Fruit fly (Drosophila melanogaster) whole organism, embryonic: ENCODE data around the gene HDAC1.
A peak's percentile ranks its signal among the peaks of the same experiment; 100 is the strongest.

Experiments used
- Atf3 ChIP-seq: fragments of 200-800 bp; sonication (Bioruptor generic); optimal IDR thresholded peaks from 3 replicates; lab custom pipeline; 2016; ENCODE audit warnings: missing biosample characterization, missing genetic modification characterization
- BtbVII ChIP-seq: fragments of 200-800 bp; sonication (Bioruptor generic); optimal IDR thresholded peaks from 3 replicates; lab custom pipeline; 2017; ENCODE audit warnings: missing biosample characterization, mild to moderate bottlenecking, missing genetic modification characterization
- CG10209 ChIP-seq: fragments of 200-800 bp; sonication (Bioruptor generic); optimal IDR thresholded peaks from 3 replicates; lab custom pipeline; 2017; ENCODE audit warnings: missing biosample characterization, mild to moderate bottlenecking, missing genetic modification characterization, missing genetic modification reagents
- CG1024 ChIP-seq: fragments of 200-800 bp; sonication (Bioruptor generic); IDR thresholded peaks from 2 replicates; pipeline ENCODE4 v1.3.6; 2022; ENCODE audit warnings: missing biosample characterization, missing genetic modification characterization
- CG10321 ChIP-seq: fragments of 200-800 bp; sonication (Bioruptor generic); IDR thresholded peaks from 2 replicates; pipeline ENCODE4 v1.3.6; 2022; ENCODE audit warnings: missing biosample characterization, missing genetic modification characterization
- CG10959 ChIP-seq: fragments of 200-800 bp; sonication (Bioruptor generic); IDR thresholded peaks from 2 replicates; pipeline ENCODE4 v1.3.6; 2022; ENCODE audit warnings: missing biosample characterization, missing genetic modification characterization
- CG11093 ChIP-seq: fragments of 200-800 bp; sonication (Bioruptor generic); IDR thresholded peaks from 3 replicates; pipeline ENCODE4 v1.3.6; 2022; ENCODE audit warnings: missing biosample characterization, missing genetic modification characterization
- CG12391 ChIP-seq: fragments of 200-800 bp; sonication (Bioruptor generic); optimal IDR thresholded peaks from 3 replicates; lab custom pipeline; 2018; ENCODE audit warnings: missing biosample characterization, mild to moderate bottlenecking, missing genetic modification characterization, moderate library complexity
- CG12659 ChIP-seq: fragments of 200-800 bp; sonication (Bioruptor generic); optimal IDR thresholded peaks from 3 replicates; lab custom pipeline; 2017; ENCODE audit warnings: mild to moderate bottlenecking, missing biosample characterization, missing genetic modification reagents, missing genetic modification characterization
- CG12769 ChIP-seq: fragments of 200-800 bp; sonication (Bioruptor generic); optimal IDR thresholded peaks from 2 replicates; lab custom pipeline; 2019; ENCODE audit warnings: missing biosample characterization, mild to moderate bottlenecking, missing genetic modification characterization, moderate library complexity
- CG13424 ChIP-seq: fragments of 200-800 bp; sonication (Bioruptor generic); optimal IDR thresholded peaks from 2 replicates; lab custom pipeline; 2019; ENCODE audit warnings: missing biosample characterization, mild to moderate bottlenecking, missing genetic modification characterization, moderate library complexity
- CG14860 ChIP-seq: fragments of 200-800 bp; sonication (Bioruptor generic); IDR thresholded peaks from 3 replicates; pipeline ENCODE4 v1.3.6; 2022; ENCODE audit warnings: missing biosample characterization, missing genetic modification characterization; ENCODE audit not compliant: partially characterized antibody
- CG16813 ChIP-seq: fragments of 200-800 bp; sonication (Bioruptor generic); IDR thresholded peaks from 3 replicates; pipeline ENCODE4 v1.3.6; 2022; ENCODE audit warnings: missing biosample characterization, missing genetic modification characterization; ENCODE audit not compliant: partially characterized antibody
- CG17568 ChIP-seq: fragments of 200-800 bp; sonication (Bioruptor generic); optimal IDR thresholded peaks from 2 replicates; lab custom pipeline; 2018; ENCODE audit warnings: missing biosample characterization, mild to moderate bottlenecking, missing genetic modification characterization, moderate library complexity
- CG18011 ChIP-seq: fragments of 200-800 bp; sonication (Bioruptor generic); optimal IDR thresholded peaks from 2 replicates; lab custom pipeline; 2017; ENCODE audit warnings: missing biosample characterization, missing genetic modification characterization, mild to moderate bottlenecking, moderate library complexity, missing genotype
- CG18262 ChIP-seq: fragments of 200-800 bp; optimal IDR thresholded peaks from 3 replicates; lab custom pipeline; 2019; ENCODE audit warnings: missing biosample characterization, mild to moderate bottlenecking, missing genetic modification characterization, moderate library complexity
- CG32767 ChIP-seq: fragments of 200-800 bp; sonication (Bioruptor generic); IDR thresholded peaks from 2 replicates; pipeline ENCODE4 v1.3.6; 2022; ENCODE audit warnings: missing biosample characterization, missing genetic modification characterization
- CG3726 ChIP-seq: fragments of 200-800 bp; sonication (Bioruptor generic); IDR thresholded peaks from 3 replicates; pipeline ENCODE4, ENCODE4 v1.3.6; 2022; ENCODE audit warnings: missing biosample characterization, missing genetic modification characterization
- CG4617 ChIP-seq: fragments of 200-800 bp; sonication (Bioruptor generic); optimal IDR thresholded peaks from 3 replicates; lab custom pipeline; 2016; ENCODE audit warnings: missing biosample characterization, missing genetic modification characterization, borderline replicate concordance
- CG7271 ChIP-seq: fragments of 200-800 bp; sonication (Bioruptor generic); optimal IDR thresholded peaks from 2 replicates; lab custom pipeline; 2018; ENCODE audit warnings: missing biosample characterization, mild to moderate bottlenecking, missing genetic modification characterization, moderate library complexity
- CG8290 ChIP-seq, 3 experiments: fragments of 200-800 bp; sonication (Bioruptor generic); optimal IDR thresholded peaks; 2 replicates each; lab custom pipeline; 2016 to 2019; ENCODE audit warnings: missing biosample characterization in 3 of 3, missing genetic modification characterization in 3 of 3, mild to moderate bottlenecking in 2 of 3, moderate library complexity in 1 of 3
- CG8359 ChIP-seq: fragments of 200-800 bp; sonication (Bioruptor generic); optimal IDR thresholded peaks from 2 replicates; lab custom pipeline; 2017; ENCODE audit warnings: missing biosample characterization, mild to moderate bottlenecking, missing genetic modification characterization, borderline replicate concordance
- CG9727 ChIP-seq: fragments of 200-800 bp; sonication (Bioruptor generic); optimal IDR thresholded peaks from 3 replicates; lab custom pipeline; 2017; ENCODE audit warnings: missing biosample characterization, mild to moderate bottlenecking, missing genetic modification characterization
- H2.0 ChIP-seq: fragments of 200-800 bp; sonication (Bioruptor generic); IDR thresholded peaks from 2 replicates; pipeline ENCODE4 v1.3.6; 2022; ENCODE audit warnings: missing biosample characterization, missing genetic modification characterization
- HLH4C ChIP-seq: fragments of 200-800 bp; sonication (Bioruptor generic); IDR thresholded peaks from 3 replicates; pipeline ENCODE4 v1.3.6; 2022; ENCODE audit warnings: missing biosample characterization, missing genetic modification characterization; ENCODE audit not compliant: partially characterized antibody
- HLHmδ ChIP-seq: fragments of 200-800 bp; sonication (Bioruptor generic); optimal IDR thresholded peaks from 2 replicates; lab custom pipeline; 2018; ENCODE audit warnings: missing biosample characterization, mild to moderate bottlenecking, missing genetic modification characterization, moderate library complexity
- Hmr ChIP-seq: fragments of 200-800 bp; sonication (Bioruptor generic); optimal IDR thresholded peaks from 3 replicates; lab custom pipeline; 2017; ENCODE audit warnings: mild to moderate bottlenecking, missing biosample characterization, missing genetic modification reagents, missing genetic modification characterization
- Hr39 ChIP-seq: fragments of >200 bp; optimal IDR thresholded peaks from 2 replicates; lab custom pipeline; 2017
- Lim3 ChIP-seq: fragments of 200-800 bp; sonication (Bioruptor generic); IDR thresholded peaks from 2 replicates; pipeline ENCODE4 v1.3.6; 2022; ENCODE audit warnings: missing biosample characterization, missing genetic modification characterization
- Neu2 ChIP-seq: fragments of 200-800 bp; sonication (Bioruptor generic); optimal IDR thresholded peaks from 3 replicates; lab custom pipeline; 2016; ENCODE audit warnings: missing biosample characterization, missing genetic modification characterization, borderline replicate concordance
- Rfx ChIP-seq: fragments of 200-800 bp; sonication (Bioruptor generic); IDR thresholded peaks from 2 replicates; pipeline ENCODE4 v1.3.6; 2022; ENCODE audit warnings: missing biosample characterization, missing genetic modification characterization
- Rx ChIP-seq: fragments of 200-800 bp; sonication (Bioruptor generic); IDR thresholded peaks from 2 replicates; pipeline ENCODE4 v1.3.6; 2022; ENCODE audit warnings: missing biosample characterization, missing genetic modification characterization
- Stat92E ChIP-seq, 3 experiments: fragments of >200 bp in 2 of 3; fragments of 200-800 bp in 1 of 3; sonication (Bioruptor generic) in 1 of 3; optimal IDR thresholded peaks; 2 replicates each; lab custom pipeline; 2017 to 2019; ENCODE audit warnings: missing biosample characterization in 3 of 3, missing genetic modification characterization in 3 of 3, mild to moderate bottlenecking in 1 of 3, moderate library complexity in 1 of 3
- Usf ChIP-seq: fragments of 200-800 bp; sonication (Bioruptor generic); optimal IDR thresholded peaks from 2 replicates; lab custom pipeline; 2017; ENCODE audit warnings: missing genotype, missing biosample characterization, missing genetic modification characterization
- abd-A ChIP-seq: fragments of 200-800 bp; sonication (Bioruptor generic); optimal IDR thresholded peaks from 3 replicates; lab custom pipeline; 2019; ENCODE audit warnings: missing biosample characterization, mild to moderate bottlenecking, missing genetic modification characterization, moderate library complexity
- ash1 ChIP-seq: fragments of 200-800 bp; sonication (Bioruptor generic); optimal IDR thresholded peaks from 2 replicates; lab custom pipeline; 2018; ENCODE audit warnings: missing biosample characterization, mild to moderate bottlenecking, missing genetic modification characterization
- chinmo ChIP-seq: fragments of 200-800 bp; sonication (Bioruptor generic); IDR thresholded peaks from 4 replicates; pipeline ENCODE4 v1.3.6; 2022; ENCODE audit warnings: missing biosample characterization, missing genetic modification characterization; ENCODE audit not compliant: partially characterized antibody
- h ChIP-seq: fragments of >200 bp; optimal IDR thresholded peaks from 2 replicates; lab custom pipeline; 2017
- hkb ChIP-seq, 2 experiments: fragments of 200-800 bp in 1 of 2; fragments of >200 bp in 1 of 2; sonication (Bioruptor generic) in 1 of 2; IDR thresholded peaks in 1 of 2; optimal IDR thresholded peaks in 1 of 2; 2 replicates each; pipeline versions ENCODE4 v1.3.6 to Lab custom; 2017 to 2022; ENCODE audit warnings: missing biosample characterization in 1 of 2, missing genetic modification characterization in 1 of 2
- peb ChIP-seq: fragments of 200-800 bp; sonication (Bioruptor generic); IDR thresholded peaks from 2 replicates; pipeline ENCODE4 v1.3.6; 2022; ENCODE audit warnings: missing biosample characterization, missing genetic modification characterization
- row ChIP-seq: fragments of 200-800 bp; sonication (Bioruptor generic); IDR thresholded peaks from 3 replicates; pipeline ENCODE4 v1.3.6; 2022; ENCODE audit warnings: missing biosample characterization, missing genetic modification characterization
- salm ChIP-seq: fragments of 200-800 bp; sonication (Bioruptor generic); optimal IDR thresholded peaks from 2 replicates; lab custom pipeline; 2018; ENCODE audit warnings: missing biosample characterization, mild to moderate bottlenecking, missing genetic modification characterization
- scrt ChIP-seq: fragments of 200-800 bp; sonication (Bioruptor generic); optimal IDR thresholded peaks from 2 replicates; lab custom pipeline; 2018; ENCODE audit warnings: missing biosample characterization, mild to moderate bottlenecking, missing genetic modification characterization, moderate library complexity
- sens ChIP-seq: fragments of 200-800 bp; sonication (Bioruptor generic); peaks from one replicate; lab custom pipeline; 2016; ENCODE audit warnings: missing biosample characterization, missing genetic modification characterization
- sr ChIP-seq: fragments of 200-800 bp; sonication (Bioruptor generic); IDR thresholded peaks from 3 replicates; pipeline ENCODE4 v1.3.6; 2022; ENCODE audit warnings: missing biosample characterization, missing genetic modification characterization
- stc ChIP-seq: fragments of 200-800 bp; sonication (Bioruptor generic); IDR thresholded peaks from 2 replicates; pipeline ENCODE4 v1.3.6; 2022; ENCODE audit warnings: missing biosample characterization, missing genetic modification characterization
- stwl ChIP-seq: fragments of 200-800 bp; sonication (Bioruptor generic); optimal IDR thresholded peaks from 3 replicates; lab custom pipeline; 2018; ENCODE audit warnings: missing biosample characterization, mild to moderate bottlenecking, missing genetic modification characterization, moderate library complexity
- ttk ChIP-seq: fragments of 200-800 bp; sonication (Bioruptor generic); IDR thresholded peaks from 2 replicates; pipeline ENCODE4 v2.1.2; 2022; ENCODE audit warnings: missing biosample characterization, missing genetic modification characterization
- twi ChIP-seq: fragments of 200-800 bp; optimal IDR thresholded peaks from 2 replicates; lab custom pipeline; 2019; ENCODE audit warnings: missing biosample characterization, mild to moderate bottlenecking, missing genetic modification characterization, moderate library complexity

The HDAC1 gene

DNA sequence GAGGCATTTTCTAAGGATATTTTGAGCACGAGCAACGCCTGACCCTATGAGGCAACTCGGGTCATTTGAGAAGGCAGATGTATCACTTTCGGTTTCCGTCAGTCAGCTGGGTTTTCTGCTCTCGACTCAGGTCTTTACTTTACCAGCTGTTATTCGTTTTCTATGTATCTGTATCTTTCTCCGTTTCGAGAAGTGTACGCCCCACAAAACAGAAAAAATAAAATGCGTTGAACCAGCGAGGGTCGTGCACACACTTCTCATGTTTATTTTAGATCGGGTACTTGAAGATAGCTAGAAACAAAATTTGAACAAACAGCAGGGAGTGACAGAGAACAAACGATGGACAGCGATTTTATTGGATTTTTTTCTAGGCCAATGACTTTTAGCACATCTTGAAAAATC lies 12.7 kb upstream of the HDAC1 start (continued):
- TF ChIP-seq Hr39 (lab: Kevin White, UChicago) = no peak
- TF ChIP-seq stc = no peak
- TF ChIP-seq Rfx (GFP tag; lab: Robert Waterston, UW) = no peak
- no peak for TF ChIP-seq Usf (GFP tag; lab: Kevin White, UChicago)
- no peak for TF ChIP-seq CG10321 (GFP tag; lab: Robert Waterston, UW)
- TF ChIP-seq sr = no peak
- no peak for TF ChIP-seq salm (tag; lab: Kevin White, UChicago)
- TF ChIP-seq CG18011 (GFP tag; lab: Kevin White, UChicago) = no peak
- TF ChIP-seq hkb (optimal IDR thresholded peaks at IDR 0.05; lab: Kevin White, UChicago) = peak; percentile 38
- TF ChIP-seq hkb (GFP tag; IDR thresholded peaks at IDR 0.05; lab: Robert Waterston, UW) = peak; percentile 13; the same call in 1 of the 2 replicates
- TF ChIP-seq peb (GFP tag; lab: Robert Waterston, UW) = no peak
- TF ChIP-seq abd-A (tag; lab: Kevin White, UChicago) = no peak
- no peak for TF ChIP-seq Hmr (GFP tag; lab: Kevin White, UChicago)
- TF ChIP-seq CG11093 (GFP tag; lab: Robert Waterston, UW) = no peak
- peak; percentile 33 for TF ChIP-seq CG8290 (GFP tag; optimal IDR thresholded peaks at IDR 0.05; lab: Kevin White, UChicago)
- TF ChIP-seq CG8290 (tag; optimal IDR thresholded peaks at IDR 0.05; lab: Kevin White, UChicago) = peak; percentile 24 to 33
- no peak for TF ChIP-seq CG12659 (GFP tag; lab: Kevin White, UChicago)
- no peak for TF ChIP-seq Rx (GFP tag; lab: Robert Waterston, UW)
- peak; percentile 85 for TF ChIP-seq sens (GFP tag; lab: Kevin White, UChicago)
- TF ChIP-seq row = peak; percentile 40; the same call in 2 of the 3 replicates
- TF ChIP-seq Stat92E (GFP tag; optimal IDR thresholded peaks at IDR 0.05; lab: Kevin White, UChicago) = no peak
- TF ChIP-seq BtbVII (GFP tag; lab: Kevin White, UChicago) = peak; percentile 9
- peak; percentile 13 for TF ChIP-seq CG17568 (GFP tag; lab: Kevin White, UChicago)
- TF ChIP-seq Atf3 = no peak
- TF ChIP-seq scrt = no peak
- TF ChIP-seq ttk = no peak
- no peak for TF ChIP-seq HLH4C
- TF ChIP-seq CG1024 (GFP tag; lab: Robert Waterston, UW) = no peak
- no peak for TF ChIP-seq chinmo (GFP tag; lab: Robert Waterston, UW)
- TF ChIP-seq CG3726 = no peak
- TF ChIP-seq CG16813 (GFP tag; lab: Robert Waterston, UW) = no peak
- TF ChIP-seq h (lab: Kevin White, UChicago) = no peak
- TF ChIP-seq CG9727 (GFP tag; lab: Kevin White, UChicago) = peak; percentile 62
- peak; percentile 45 for TF ChIP-seq CG10209 (GFP tag; lab: Kevin White, UChicago)
- peak; percentile 34 for TF ChIP-seq HLHmδ (GFP tag; lab: Kevin White, UChicago)
- no peak for TF ChIP-seq CG32767 (GFP tag; lab: Robert Waterston, UW)
- 0 out of 2 replicates have a peak, but pooled peaks have one; percentile 12 for TF ChIP-seq CG10959
- TF ChIP-seq CG7271 (tag; lab: Kevin White, UChicago) = no peak
- TF ChIP-seq CG14860 (GFP tag; lab: Robert Waterston, UW) = no peak
- TF ChIP-seq twi (tag; lab: Kevin White, UChicago) = peak; percentile 79
- peak; percentile 23 for TF ChIP-seq stwl
- no peak for TF ChIP-seq CG13424
- no peak for TF ChIP-seq CG4617
- no peak for TF ChIP-seq H2.0 (GFP tag; lab: Robert Waterston, UW)
- peak; percentile 31 for TF ChIP-seq CG18262
- TF ChIP-seq Lim3 = no peak
- TF ChIP-seq CG8359 (GFP tag; lab: Kevin White, UChicago) = no peak
- peak; percentile 18 for TF ChIP-seq CG12391
- no peak for TF ChIP-seq CG12769 (tag; lab: Kevin White, UChicago)
- TF ChIP-seq Neu2 (GFP tag; lab: Kevin White, UChicago) = no peak
- no peak for TF ChIP-seq ash1
